Fruit fly (Drosophila melanogaster) whole organism, embryonic: Measurements from ENCODE around the gene CG43980.

Experiments
- Antp ChIP-seq: fragments of 200-800 bp; sonication (Bioruptor generic); optimal IDR thresholded peaks from 3 replicates; lab custom pipeline; 2016; ENCODE audit warnings: missing biosample characterization, missing genetic modification characterization
- B-H1 ChIP-seq: fragments of 200-800 bp; sonication (Bioruptor generic); IDR thresholded peaks from 3 replicates; pipeline ENCODE4 v1.3.6; 2022; ENCODE audit warnings: missing biosample characterization, missing genetic modification characterization
- CG10462 ChIP-seq: fragments of 200-800 bp; sonication (Bioruptor generic); optimal IDR thresholded peaks from 2 replicates; lab custom pipeline; 2016; ENCODE audit warnings: missing biosample characterization, missing genetic modification characterization
- CG11695 ChIP-seq: fragments of 200-800 bp; sonication (Bioruptor generic); IDR thresholded peaks from 3 replicates; pipeline ENCODE4 v1.3.6; 2022; ENCODE audit warnings: missing biosample characterization, missing genetic modification characterization
- CG13287 ChIP-seq: fragments of 200-800 bp; sonication (Bioruptor generic); IDR thresholded peaks from 2 replicates; pipeline ENCODE4 v1.3.6; 2022; ENCODE audit warnings: missing biosample characterization, missing genetic modification characterization; ENCODE audit not compliant: partially characterized antibody
- CG15601 ChIP-seq: fragments of 200-800 bp; sonication (Bioruptor generic); optimal IDR thresholded peaks from 3 replicates; lab custom pipeline; 2019; ENCODE audit warnings: missing biosample characterization, mild to moderate bottlenecking, missing genetic modification characterization, moderate library complexity
- CG17359 ChIP-seq: fragments of 200-800 bp; sonication (Bioruptor generic); optimal IDR thresholded peaks from 3 replicates; lab custom pipeline; 2018; ENCODE audit warnings: missing biosample characterization, mild to moderate bottlenecking, missing genetic modification characterization, moderate library complexity
- CG1832 ChIP-seq: fragments of 200-800 bp; sonication (Bioruptor generic); optimal IDR thresholded peaks from 2 replicates; lab custom pipeline; 2017; ENCODE audit warnings: missing biosample characterization, mild to moderate bottlenecking, missing genetic modification characterization, inconsistent platforms
- CG30431 ChIP-seq: fragments of 200-800 bp; sonication (Bioruptor generic); optimal IDR thresholded peaks from 2 replicates; lab custom pipeline; 2017; ENCODE audit warnings: missing biosample characterization, missing genetic modification characterization
- CG31388 ChIP-seq: fragments of 200-800 bp; sonication (Bioruptor generic); optimal IDR thresholded peaks from 2 replicates; lab custom pipeline; 2016; ENCODE audit warnings: missing biosample characterization, missing genetic modification characterization
- CG3163 ChIP-seq: fragments of 200-800 bp; sonication (Bioruptor generic); optimal IDR thresholded peaks from 3 replicates; lab custom pipeline; 2016; ENCODE audit warnings: missing biosample characterization, missing genetic modification characterization
- CG32772 ChIP-seq: fragments of 200-800 bp; sonication (Bioruptor generic); IDR thresholded peaks from 2 replicates; pipeline ENCODE4 v1.3.6; 2022; ENCODE audit warnings: missing biosample characterization, missing genetic modification characterization
- CG3995 ChIP-seq: fragments of 200-800 bp; sonication (Bioruptor generic); optimal IDR thresholded peaks from 3 replicates; lab custom pipeline; 2016; ENCODE audit warnings: missing biosample characterization, missing genetic modification characterization
- CG4360 ChIP-seq: fragments of 200-800 bp; sonication (Bioruptor generic); IDR thresholded peaks from 2 replicates; pipeline ENCODE4 v1.3.6; 2022; ENCODE audit warnings: missing biosample characterization, missing genetic modification characterization
- CG6254 ChIP-seq: fragments of 200-800 bp; sonication (Bioruptor generic); optimal IDR thresholded peaks from 3 replicates; lab custom pipeline; 2017; ENCODE audit warnings: mild to moderate bottlenecking, missing biosample characterization, missing genetic modification reagents, missing genetic modification characterization
- CG6683 ChIP-seq: fragments of 200-800 bp; sonication (Bioruptor generic); optimal IDR thresholded peaks from 2 replicates; lab custom pipeline; 2017; ENCODE audit warnings: missing biosample characterization, mild to moderate bottlenecking, missing genetic modification characterization, missing genetic modification reagents
- CG8388 ChIP-seq: fragments of 200-800 bp; sonication (Bioruptor generic); optimal IDR thresholded peaks from 2 replicates; lab custom pipeline; 2019; ENCODE audit warnings: missing biosample characterization, mild to moderate bottlenecking, missing genetic modification characterization, moderate library complexity
- CG8478 ChIP-seq: fragments of >200 bp; optimal IDR thresholded peaks from 2 replicates; lab custom pipeline; 2018
- D ChIP-seq, 2 experiments: fragments of 200-800 bp in 1 of 2; fragments of >200 bp in 1 of 2; sonication (Bioruptor generic) in 1 of 2; optimal IDR thresholded peaks; 2 replicates in 1 of 2; 3 replicates in 1 of 2; lab custom pipeline; 2017; ENCODE audit warnings: mild to moderate bottlenecking in 1 of 2, missing biosample characterization in 1 of 2, missing genetic modification characterization in 1 of 2, missing genetic modification reagents in 1 of 2
- D19A ChIP-seq: fragments of 200-800 bp; optimal IDR thresholded peaks from 3 replicates; lab custom pipeline; 2019; ENCODE audit warnings: missing biosample characterization, mild to moderate bottlenecking, missing genetic modification characterization, moderate library complexity
- Doc3 ChIP-seq: fragments of 200-800 bp; sonication (Bioruptor generic); IDR thresholded peaks from 3 replicates; pipeline ENCODE4 v1.3.6; 2022; ENCODE audit warnings: missing biosample characterization, missing genetic modification characterization; ENCODE audit not compliant: partially characterized antibody
- Hr39 ChIP-seq: fragments of >200 bp; optimal IDR thresholded peaks from 2 replicates; lab custom pipeline; 2017
- NfI ChIP-seq: fragments of 200-800 bp; sonication (Bioruptor generic); optimal IDR thresholded peaks from 3 replicates; lab custom pipeline; 2018; ENCODE audit warnings: missing biosample characterization, mild to moderate bottlenecking, missing genetic modification characterization, moderate library complexity
- Sry-β ChIP-seq: fragments of 200-800 bp; sonication (Bioruptor generic); optimal IDR thresholded peaks from 2 replicates; lab custom pipeline; 2018; ENCODE audit warnings: missing biosample characterization, mild to moderate bottlenecking, missing genetic modification characterization, moderate library complexity
- Sry-δ ChIP-seq: fragments of 200-800 bp; sonication (Bioruptor generic); optimal IDR thresholded peaks from 2 replicates; lab custom pipeline; 2016; ENCODE audit warnings: missing biosample characterization, missing genetic modification characterization
- amos ChIP-seq: fragments of 200-800 bp; sonication (Bioruptor generic); IDR thresholded peaks from 2 replicates; pipeline ENCODE4 v1.3.6; 2022; ENCODE audit warnings: missing biosample characterization, missing genetic modification characterization; ENCODE audit not compliant: partially characterized antibody
- ase ChIP-seq: fragments of 200-800 bp; sonication (Bioruptor generic); IDR thresholded peaks from 3 replicates; pipeline ENCODE4 v1.3.6; 2022; ENCODE audit warnings: missing biosample characterization, missing genetic modification characterization
- bbx ChIP-seq: fragments of 200-800 bp; sonication (Bioruptor generic); IDR thresholded peaks from 2 replicates; pipeline ENCODE4 v1.3.6; 2022; ENCODE audit warnings: missing biosample characterization, missing genetic modification characterization; ENCODE audit not compliant: partially characterized antibody
- bowl ChIP-seq: fragments of 200-800 bp; sonication (Bioruptor generic); IDR thresholded peaks from 2 replicates; pipeline ENCODE4 v1.3.6; 2022; ENCODE audit warnings: missing biosample characterization, missing genetic modification characterization
- cad ChIP-seq: fragments of >200 bp; optimal IDR thresholded peaks from 2 replicates; lab custom pipeline; 2017; ENCODE audit warnings: missing biosample characterization, missing genetic modification characterization
- dan ChIP-seq: fragments of 200-800 bp; sonication (Bioruptor generic); IDR thresholded peaks from 2 replicates; pipeline ENCODE4 v1.3.6; 2022; ENCODE audit warnings: missing biosample characterization, missing genetic modification characterization
- dm ChIP-seq: fragments of 200-800 bp; sonication (Bioruptor generic); optimal IDR thresholded peaks from 3 replicates; lab custom pipeline; 2016; ENCODE audit warnings: missing biosample characterization, missing genetic modification characterization
- fd96Cb ChIP-seq: fragments of 200-800 bp; sonication (Bioruptor generic); optimal IDR thresholded peaks from 2 replicates; lab custom pipeline; 2018; ENCODE audit warnings: missing biosample characterization, mild to moderate bottlenecking, missing genetic modification characterization, moderate library complexity
- gsb ChIP-seq: fragments of 200-800 bp; sonication (Bioruptor generic); IDR thresholded peaks from 2 replicates; pipeline ENCODE4 v1.3.6; 2022; ENCODE audit warnings: missing biosample characterization, missing genetic modification characterization
- ham ChIP-seq: fragments of 200-800 bp; sonication (Bioruptor generic); IDR thresholded peaks from 2 replicates; pipeline ENCODE4 v1.3.6; 2022; ENCODE audit warnings: missing biosample characterization, missing genetic modification characterization
- ken ChIP-seq: fragments of 200-800 bp; sonication (Bioruptor generic); IDR thresholded peaks from 3 replicates; pipeline ENCODE4 v1.3.6; 2022; ENCODE audit warnings: missing biosample characterization, missing genetic modification characterization
- lmd ChIP-seq: fragments of 200-800 bp; sonication (Bioruptor generic); IDR thresholded peaks from 2 replicates; pipeline ENCODE4 v1.3.6; 2022; ENCODE audit warnings: missing biosample characterization, missing genetic modification characterization
- mld ChIP-seq: fragments of 200-800 bp; sonication (Bioruptor generic); IDR thresholded peaks from 3 replicates; pipeline ENCODE4 v1.3.6; 2022; ENCODE audit warnings: missing biosample characterization, missing genetic modification characterization; ENCODE audit not compliant: partially characterized antibody
- row ChIP-seq: fragments of 200-800 bp; sonication (Bioruptor generic); IDR thresholded peaks from 3 replicates; pipeline ENCODE4 v1.3.6; 2022; ENCODE audit warnings: missing biosample characterization, missing genetic modification characterization
- sens ChIP-seq: fragments of 200-800 bp; sonication (Bioruptor generic); peaks from one replicate; lab custom pipeline; 2016; ENCODE audit warnings: missing biosample characterization, missing genetic modification characterization
- sima ChIP-seq: fragments of 200-800 bp; sonication (Bioruptor generic); optimal IDR thresholded peaks from 2 replicates; lab custom pipeline; 2016; ENCODE audit warnings: missing biosample characterization, missing genetic modification characterization
- ssp ChIP-seq: fragments of 200-800 bp; sonication (Bioruptor generic); IDR thresholded peaks from 2 replicates; pipeline ENCODE4 v1.3.6; 2022; ENCODE audit warnings: missing biosample characterization, missing genetic modification characterization
- stc ChIP-seq: fragments of 200-800 bp; sonication (Bioruptor generic); IDR thresholded peaks from 2 replicates; pipeline ENCODE4 v1.3.6; 2022; ENCODE audit warnings: missing biosample characterization, missing genetic modification characterization
- tap ChIP-seq: fragments of 200-800 bp; optimal IDR thresholded peaks from 3 replicates; lab custom pipeline; 2019; ENCODE audit warnings: missing biosample characterization, mild to moderate bottlenecking, missing genetic modification characterization, moderate library complexity
- tin ChIP-seq: fragments of 200-800 bp; sonication (Bioruptor generic); optimal IDR thresholded peaks from 3 replicates; lab custom pipeline; 2016; ENCODE audit warnings: missing biosample characterization, missing genetic modification characterization
- tio ChIP-seq: fragments of 200-800 bp; sonication (Bioruptor generic); optimal IDR thresholded peaks from 2 replicates; lab custom pipeline; 2017; ENCODE audit warnings: missing biosample characterization, missing genetic modification characterization, inconsistent platforms
- tna ChIP-seq: fragments of 200-800 bp; sonication (Bioruptor generic); IDR thresholded peaks from 2 replicates; pipeline ENCODE4 v1.3.6; 2022; ENCODE audit warnings: missing biosample characterization, missing genetic modification characterization; ENCODE audit not compliant: partially characterized antibody
- usp ChIP-seq: fragments of >200 bp; optimal IDR thresholded peaks from 2 replicates; lab custom pipeline; 2017; ENCODE audit warnings: missing biosample characterization, missing genetic modification characterization
- vfl ChIP-seq: fragments of 200-800 bp; sonication (Bioruptor generic); optimal IDR thresholded peaks from 2 replicates; lab custom pipeline; 2016; ENCODE audit warnings: missing biosample characterization, missing genetic modification characterization
- zen ChIP-seq: fragments of 200-800 bp; sonication (Bioruptor generic); optimal IDR thresholded peaks from 3 replicates; lab custom pipeline; 2018; ENCODE audit warnings: missing biosample characterization, mild to moderate bottlenecking, missing genetic modification characterization, moderate library complexity

The CG43980 gene

dm6 chr3L:21644607-21645006 lies at the start of gene CG43980 (continued):
- TF ChIP-seq CG11695 (GFP tag; lab: Robert Waterston, UW) = no peak
- no peak for TF ChIP-seq ssp (GFP tag; lab: Robert Waterston, UW)
- TF ChIP-seq Hr39 (lab: Kevin White, UChicago) = no peak
- TF ChIP-seq sima (GFP tag; lab: Kevin White, UChicago) = no peak
- no peak for TF ChIP-seq mld (GFP tag; lab: Robert Waterston, UW)
- TF ChIP-seq row (GFP tag; lab: Robert Waterston, UW) = no peak
- no peak for TF ChIP-seq dm
- TF ChIP-seq cad (GFP tag; lab: Kevin White, UChicago) = no peak
- TF ChIP-seq tna (GFP tag; lab: Robert Waterston, UW) = no peak
- no peak for TF ChIP-seq Doc3 (GFP tag; lab: Robert Waterston, UW)
- no peak for TF ChIP-seq bowl (GFP tag; lab: Robert Waterston, UW)
- no peak for TF ChIP-seq D19A (tag; lab: Kevin White, UChicago)
- no peak for TF ChIP-seq D (optimal IDR thresholded peaks at IDR 0.05; lab: Kevin White, UChicago)
- no peak for TF ChIP-seq D (GFP tag; optimal IDR thresholded peaks at IDR 0.05; lab: Kevin White, UChicago)
- TF ChIP-seq CG6683 (GFP tag; lab: Kevin White, UChicago) = no peak
- no peak for TF ChIP-seq B-H1 (GFP tag; lab: Robert Waterston, UW)
- no peak for TF ChIP-seq CG17359 (tag; lab: Kevin White, UChicago)
- TF ChIP-seq CG10462 (GFP tag; lab: Kevin White, UChicago) = no peak
- no peak for TF ChIP-seq tio (GFP tag; lab: Kevin White, UChicago)
- no peak for TF ChIP-seq ham
- TF ChIP-seq CG1832 (GFP tag; lab: Kevin White, UChicago) = no peak
- TF ChIP-seq CG32772 = no peak
- TF ChIP-seq stc (GFP tag; lab: Robert Waterston, UW) = no peak
- no peak for TF ChIP-seq tap
- no peak for TF ChIP-seq usp (GFP tag; lab: Kevin White, UChicago)
- no peak for TF ChIP-seq Sry-δ (GFP tag; lab: Kevin White, UChicago)
- no peak for TF ChIP-seq CG4360 (GFP tag; lab: Robert Waterston, UW)
- TF ChIP-seq CG31388 (GFP tag; lab: Kevin White, UChicago) = no peak
- TF ChIP-seq Sry-β (GFP tag; lab: Kevin White, UChicago) = no peak
- TF ChIP-seq vfl (GFP tag; lab: Kevin White, UChicago) = no peak
- no peak for TF ChIP-seq CG8478
- TF ChIP-seq CG8388 (GFP tag; lab: Kevin White, UChicago) = no peak
- TF ChIP-seq fd96Cb (tag; lab: Kevin White, UChicago) = no peak
- no peak for TF ChIP-seq tin
- TF ChIP-seq lmd (GFP tag; lab: Robert Waterston, UW) = no peak
- TF ChIP-seq CG30431 (GFP tag; lab: Kevin White, UChicago) = no peak
- TF ChIP-seq CG6254 (GFP tag; lab: Kevin White, UChicago) = no peak
- TF ChIP-seq dan (GFP tag; lab: Robert Waterston, UW) = no peak
- TF ChIP-seq amos (GFP tag; lab: Robert Waterston, UW) = peak; percentile 18; the same call in 1 of the 2 replicates
- TF ChIP-seq NfI (GFP tag; lab: Kevin White, UChicago) = no peak
- 0 out of 2 replicates have a peak, but pooled peaks have one; percentile 24 for TF ChIP-seq bbx
- no peak for TF ChIP-seq CG3163 (GFP tag; lab: Kevin White, UChicago)
- peak; percentile 17; the same call in 1 of the 2 replicates for TF ChIP-seq CG13287
- TF ChIP-seq gsb = no peak
- TF ChIP-seq ase (GFP tag; lab: Robert Waterston, UW) = no peak
- no peak for TF ChIP-seq ken
- TF ChIP-seq Antp (GFP tag; lab: Kevin White, UChicago) = no peak
- no peak for TF ChIP-seq CG3995 (GFP tag; lab: Kevin White, UChicago)
- no peak for TF ChIP-seq CG15601 (tag; lab: Kevin White, UChicago)
- no peak for TF ChIP-seq zen (tag; lab: Kevin White, UChicago)
- peak; percentile 40 for TF ChIP-seq sens (GFP tag; lab: Kevin White, UChicago)
- TF ChIP-seq, all 482 proteins: peak for 18
